Fruit fly (Drosophila melanogaster): Measurements from ENCODE around the gene CG9921.

The CG9921 gene

dm6 chrX:16281717-16282529 is 51.5 kb downstream of the CG9921 start (continued):
- TF ChIP-seq CG15269 (tag; optimal IDR thresholded peaks at IDR 0.05) = no peak
- no peak for TF ChIP-seq slp2 (GFP tag; optimal IDR thresholded peaks at IDR 0.05)
- TF ChIP-seq CG2120 (GFP tag; optimal IDR thresholded peaks at IDR 0.05) = no peak
- no peak for TF ChIP-seq Camta (GFP tag; optimal IDR thresholded peaks at IDR 0.05)
- TF ChIP-seq Ada2b (GFP tag; IDR thresholded peaks at IDR 0.05) = no peak
- no peak for TF ChIP-seq CG9215 (GFP tag; IDR thresholded peaks at IDR 0.05)
- TF ChIP-seq emc (GFP tag; optimal IDR thresholded peaks at IDR 0.05) = no peak
- TF ChIP-seq Hmx (GFP tag; optimal IDR thresholded peaks at IDR 0.05) = no peak
- TF ChIP-seq CG34224 (GFP tag; IDR thresholded peaks at IDR 0.05; ENCODE audit: partially characterized antibody) = no peak
- TF ChIP-seq Jarid2 (GFP tag; optimal IDR thresholded peaks at IDR 0.05) = no peak
- TF ChIP-seq Meics (GFP tag; optimal IDR thresholded peaks at IDR 0.05) = peak; percentile 7
- no peak for TF ChIP-seq CG6272 (GFP tag; IDR thresholded peaks at IDR 0.05)
- no peak for TF ChIP-seq Fer2 (tag; optimal IDR thresholded peaks at IDR 0.05)
- TF ChIP-seq CG9727 (GFP tag; optimal IDR thresholded peaks at IDR 0.05) = no peak
- no peak for TF ChIP-seq maf-S (GFP tag; optimal IDR thresholded peaks at IDR 0.05)
- no peak for TF ChIP-seq aop (GFP tag; IDR thresholded peaks at IDR 0.05)
- TF ChIP-seq ab (GFP tag; optimal IDR thresholded peaks at IDR 0.05) = no peak
- TF ChIP-seq Nf-YB (GFP tag; optimal IDR thresholded peaks at IDR 0.05) = no peak
- no peak for TF ChIP-seq CG4730 (GFP tag; IDR thresholded peaks at IDR 0.05)
- TF ChIP-seq CG4282 (GFP tag; optimal IDR thresholded peaks at IDR 0.05) = no peak
- no peak for TF ChIP-seq CG11456 (GFP tag; IDR thresholded peaks at IDR 0.05)
- no peak for TF ChIP-seq CG31365 (tag; optimal IDR thresholded peaks at IDR 0.05)
- TF ChIP-seq ATbp (GFP tag; optimal IDR thresholded peaks at IDR 0.05) = no peak
- TF ChIP-seq CG13624 (GFP tag; optimal IDR thresholded peaks at IDR 0.05) = peak; percentile 3
- TF ChIP-seq CG1602 (GFP tag; optimal IDR thresholded peaks at IDR 0.05) = no peak
- TF ChIP-seq Tbp (GFP tag; optimal IDR thresholded peaks at IDR 0.05) = no peak
- TF ChIP-seq CG31224 (GFP tag; IDR thresholded peaks at IDR 0.05) = no peak
- TF ChIP-seq CG3726 (GFP tag; IDR thresholded peaks at IDR 0.05) = no peak
- TF ChIP-seq CG6175 (GFP tag; IDR thresholded peaks at IDR 0.05) = no peak
- no peak for TF ChIP-seq CG7372 (GFP tag; IDR thresholded peaks at IDR 0.05)
- no peak for TF ChIP-seq CG14710 (tag; optimal IDR thresholded peaks at IDR 0.05)
- no peak for TF ChIP-seq CG10209 (GFP tag; optimal IDR thresholded peaks at IDR 0.05)
- peak; percentile 88 for TF ChIP-seq exex (tag; optimal IDR thresholded peaks at IDR 0.05)
- no peak for TF ChIP-seq Nf-YA (GFP tag; IDR thresholded peaks at IDR 0.05)
- TF ChIP-seq gcm (GFP tag; optimal IDR thresholded peaks at IDR 0.05) = no peak
- TF ChIP-seq Mrtf (GFP tag; IDR thresholded peaks at IDR 0.05) = no peak
- no peak for TF ChIP-seq CG1832 (GFP tag; optimal IDR thresholded peaks at IDR 0.05)
- no peak for TF ChIP-seq CG6791 (GFP tag; IDR thresholded peaks at IDR 0.05; ENCODE audit: partially characterized antibody)
- no peak for TF ChIP-seq lilli (GFP tag; optimal IDR thresholded peaks at IDR 0.05)
- TF ChIP-seq Optix (GFP tag; IDR thresholded peaks at IDR 0.05) = no peak
- TF ChIP-seq usp (GFP tag; optimal IDR thresholded peaks at IDR 0.05) = no peak
- no peak for TF ChIP-seq Atf6 (GFP tag; IDR thresholded peaks at IDR 0.05)
- TF ChIP-seq ap (GFP tag; IDR thresholded peaks at IDR 0.05) = no peak
- no peak for TF ChIP-seq CG33557 (GFP tag; optimal IDR thresholded peaks at IDR 0.05)
- no peak for TF ChIP-seq dpn (GFP tag; optimal IDR thresholded peaks at IDR 0.05)
- TF ChIP-seq B-H2 (GFP tag; optimal IDR thresholded peaks at IDR 0.05) = no peak
- no peak for TF ChIP-seq CG10321 (GFP tag; IDR thresholded peaks at IDR 0.05)
- TF ChIP-seq dm (GFP tag; optimal IDR thresholded peaks at IDR 0.05) = no peak
- TF ChIP-seq prd (optimal IDR thresholded peaks at IDR 0.05) = no peak
- TF ChIP-seq prd (GFP tag; IDR thresholded peaks at IDR 0.05) = no peak
- no peak for TF ChIP-seq CG17568 (GFP tag; optimal IDR thresholded peaks at IDR 0.05)
